Fruit fly (Drosophila melanogaster): Measurements from ENCODE around the gene Cyt-b5-r.

DNA sequence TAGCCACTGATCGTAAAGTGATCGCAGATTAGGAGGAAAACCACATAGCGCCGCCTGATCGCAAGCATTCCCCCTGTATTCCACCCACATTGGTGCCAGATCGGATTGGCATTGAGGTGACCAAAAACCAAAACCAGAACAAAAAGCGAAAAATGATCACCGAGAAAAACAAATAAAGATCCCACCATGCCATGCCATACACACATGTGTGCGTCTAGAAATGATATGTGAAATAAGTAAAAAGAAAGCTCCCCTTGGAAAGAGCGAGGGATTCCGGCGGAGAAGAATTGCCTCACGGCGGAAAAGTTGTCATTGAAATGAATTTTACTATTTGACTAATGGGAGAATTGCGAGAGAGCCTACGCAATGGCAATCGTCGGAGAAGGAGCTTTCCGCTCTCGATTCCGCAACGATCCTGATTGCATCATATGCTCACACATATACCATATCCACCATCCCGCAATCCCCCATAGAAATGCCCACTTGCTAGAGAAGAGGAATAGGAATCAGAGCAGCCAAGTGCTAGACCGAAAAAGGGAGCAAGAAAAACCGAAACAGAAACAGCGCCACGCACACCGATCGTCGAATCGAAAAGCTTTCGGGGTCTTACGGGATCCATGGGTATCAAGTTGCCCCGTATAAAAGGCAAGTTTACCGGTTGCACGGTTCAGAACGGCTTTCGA, 24.3 kb downstream of the Cyt-b5-r start, which contains the start of gene Mhc:
- TF ChIP-seq psq (optimal IDR thresholded peaks at IDR 0.05) (no peak), EcR (GFP tag; optimal IDR thresholded peaks at IDR 0.05) (no peak), Dll (optimal IDR thresholded peaks at IDR 0.05) (no peak), usp (GFP tag; optimal IDR thresholded peaks at IDR 0.05) (no peak)
